Worm (Caenorhabditis elegans): ENCODE measurements around the gene Y70C5A.2.

DNA sequence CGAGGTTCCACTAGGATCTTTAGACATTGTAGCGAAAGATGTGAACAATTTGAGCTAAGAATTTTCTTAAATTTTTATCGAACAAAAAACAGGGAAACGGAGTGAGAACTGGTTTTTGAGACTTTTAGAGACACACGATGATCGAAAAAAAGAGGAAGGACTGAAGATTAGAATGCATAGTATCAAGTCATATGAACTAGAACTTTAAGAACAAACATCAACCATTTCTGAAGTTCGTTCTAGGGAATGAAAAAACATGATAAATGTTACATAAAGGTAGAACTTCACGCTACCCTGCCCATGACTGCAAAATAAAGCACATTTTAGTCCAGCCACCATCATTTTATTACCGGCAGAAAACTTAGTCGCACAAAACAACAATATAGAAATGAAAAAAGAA is 23.4 kb upstream of the Y70C5A.2 start, which contains the start of gene W06G6.9:
- TF ChIP-seq blmp-1 (tag; optimal IDR thresholded peaks at IDR 0.05; ENCODE audit: insufficient read depth) (no peak), zag-1 (tag; optimal IDR thresholded peaks at IDR 0.05) (no peak), nhr-23 (tag; optimal IDR thresholded peaks at IDR 0.05) (no peak), ama-1 (optimal IDR thresholded peaks at IDR 0.05) (no peak), nhr-237 (tag; optimal IDR thresholded peaks at IDR 0.05) (no peak), aly-2 (tag; optimal IDR thresholded peaks at IDR 0.05) (no peak), unc-62 (GFP tag; optimal IDR thresholded peaks at IDR 0.05) (no peak), lsy-2 (tag; optimal IDR thresholded peaks at IDR 0.05) (no peak), alr-1 (tag; optimal IDR thresholded peaks at IDR 0.05) (no peak), unc-39 (tag; optimal IDR thresholded peaks at IDR 0.05) (no peak)

All from whole organism, L2 larva.